Fruit fly (Drosophila melanogaster): Measurements from ENCODE around the gene Acph-1.

DNA sequence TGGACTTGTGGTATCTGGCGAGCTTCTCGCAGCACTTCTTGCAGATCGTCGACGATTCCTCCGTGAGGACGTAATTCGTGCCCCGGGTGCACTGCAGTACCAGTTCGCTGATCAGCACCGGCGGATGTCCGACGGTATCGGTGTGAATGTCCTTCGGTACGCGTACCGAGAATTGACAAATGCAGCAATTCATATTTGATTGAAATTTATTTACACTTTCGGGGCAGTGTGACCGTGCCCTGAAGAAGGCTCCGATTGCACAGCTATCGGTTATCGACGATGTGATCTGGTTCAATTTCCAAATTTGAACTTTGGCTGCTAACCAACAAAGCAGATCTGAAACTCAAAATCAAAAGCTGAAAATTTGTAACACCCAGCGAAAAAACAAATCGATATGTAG is 43.4 kb upstream of the Acph-1 start, which contains the start of gene ZIPIC:
- TF ChIP-seq CG14711 (tag; optimal IDR thresholded peaks at IDR 0.05) (no peak), CG12768 (GFP tag; optimal IDR thresholded peaks at IDR 0.05) (no peak)

All from whole organism, adult.